Worm (Caenorhabditis elegans) whole organism, L1 larva: ENCODE data around the gene C52B11.5.

Experiments
- alr-1 ChIP-seq: fragments of 200-800 bp; sonication (Bioruptor generic); optimal IDR thresholded peaks from 2 replicates; lab custom pipeline; 2018; ENCODE audit warnings: borderline replicate concordance, mild to moderate bottlenecking, missing genetic modification characterization, missing compliant biosample characterization
- blmp-1 ChIP-seq: fragments of 150-350 bp; optimal IDR thresholded peaks from 2 replicates; lab custom pipeline; 2014; ENCODE audit warnings: missing biosample characterization, missing genetic modification characterization
- ceh-8 ChIP-seq: fragments of 200-800 bp; sonication (Bioruptor generic); optimal IDR thresholded peaks from 2 replicates; lab custom pipeline; 2018; ENCODE audit warnings: mild to moderate bottlenecking, missing genetic modification characterization, moderate library complexity, missing compliant biosample characterization
- ceh-82 ChIP-seq, 3 experiments: fragments of 150-350 bp in 1 of 3; sonication (generic microtip) in 2 of 3; optimal IDR thresholded peaks; 2 replicates each; lab custom pipeline; 2014 to 2017; ENCODE audit warnings: missing biosample characterization in 3 of 3, missing genetic modification characterization in 3 of 3
- ces-1 ChIP-seq: fragments of 150-350 bp; optimal IDR thresholded peaks from 2 replicates; lab custom pipeline; 2014; ENCODE audit warnings: missing biosample characterization, missing genetic modification reagents, missing genetic modification characterization
- efl-1 ChIP-seq, 4 experiments: fragments of 150-350 bp; optimal IDR thresholded peaks in 3 of 4; peaks in 1 of 4; 1 replicate in 1 of 4; 2 replicates in 3 of 4; lab custom pipeline; 2014; ENCODE audit warnings: missing biosample characterization in 2 of 4, missing genetic modification characterization in 2 of 4, missing genetic modification reagents in 2 of 4
- egl-13 ChIP-seq: sonication (generic microtip); optimal IDR thresholded peaks from 2 replicates; lab custom pipeline; 2016; ENCODE audit warnings: missing genotype, missing genetic modification reagents, missing genetic modification characterization, missing compliant biosample characterization
- egl-27 ChIP-seq, 2 experiments: fragments of 150-350 bp in 1 of 2; sonication (generic microtip); optimal IDR thresholded peaks; 3 replicates each; lab custom pipeline; 2017 to 2018; ENCODE audit warnings: missing biosample characterization in 2 of 2, missing genetic modification characterization in 2 of 2, missing genetic modification reagents in 2 of 2
- elt-2 ChIP-seq: sonication (generic microtip); optimal IDR thresholded peaks from 2 replicates; lab custom pipeline; 2016; ENCODE audit warnings: missing genetic modification characterization, mild to moderate bottlenecking, inconsistent platforms, missing compliant biosample characterization, missing genetic modification reagents
- fkh-4 ChIP-seq: sonication (generic microtip); optimal IDR thresholded peaks from 2 replicates; lab custom pipeline; 2016; ENCODE audit warnings: missing compliant biosample characterization, missing genetic modification characterization, borderline replicate concordance
- hlh-4 ChIP-seq: sonication (generic microtip); optimal IDR thresholded peaks from 2 replicates; lab custom pipeline; 2016; ENCODE audit warnings: mild to moderate bottlenecking, missing genetic modification characterization, missing compliant biosample characterization
- isw-1 ChIP-seq: fragments of 200-800 bp; sonication (Bioruptor generic); IDR thresholded peaks from 2 replicates; pipeline ENCODE4 v1.3.6; 2022; ENCODE audit warnings: missing genetic modification characterization, missing compliant biosample characterization
- lin-14 ChIP-seq: fragments of 200-800 bp; sonication (Bioruptor generic); optimal IDR thresholded peaks from 2 replicates; lab custom pipeline; 2018; ENCODE audit warnings: mild to moderate bottlenecking, missing genetic modification characterization, moderate library complexity, missing compliant biosample characterization
- lin-35 ChIP-seq, 2 experiments: fragments of 150-350 bp; optimal IDR thresholded peaks; 2 replicates each; lab custom pipeline; 2014; ENCODE audit warnings: missing biosample characterization in 2 of 2, missing genetic modification characterization in 2 of 2, missing genetic modification reagents in 2 of 2
- lsy-2 ChIP-seq, 2 experiments: fragments of 150-350 bp; optimal IDR thresholded peaks; 2 replicates each; lab custom pipeline; 2014; ENCODE audit warnings: missing biosample characterization in 2 of 2, missing genetic modification characterization in 2 of 2
- mdl-1 ChIP-seq, 2 experiments: fragments of 150-350 bp; optimal IDR thresholded peaks; 2 replicates each; lab custom pipeline; 2014 to 2017; ENCODE audit warnings: missing biosample characterization in 2 of 2, missing genetic modification characterization in 2 of 2, inconsistent platforms in 1 of 2
- mef-2 ChIP-seq: fragments of 150-350 bp; optimal IDR thresholded peaks from 2 replicates; lab custom pipeline; 2014; ENCODE audit warnings: missing biosample characterization, missing genetic modification characterization
- nhr-19 ChIP-seq: fragments of 200-800 bp; sonication (Bioruptor generic); conservative IDR thresholded peaks from 2 replicates; pipeline ENCODE4 v1.3.6; 2022; ENCODE audit warnings: missing genetic modification characterization, missing compliant biosample characterization
- nhr-237 ChIP-seq: fragments of 150-350 bp; optimal IDR thresholded peaks from 2 replicates; lab custom pipeline; 2014; ENCODE audit warnings: missing biosample characterization, missing genetic modification characterization
- nhr-47 ChIP-seq: sonication (generic microtip); optimal IDR thresholded peaks from 2 replicates; lab custom pipeline; 2016; ENCODE audit warnings: mild to moderate bottlenecking, missing genetic modification characterization, moderate library complexity, missing compliant biosample characterization
- nhr-71 ChIP-seq: sonication (generic microtip); optimal IDR thresholded peaks from 2 replicates; lab custom pipeline; 2016; ENCODE audit warnings: mild to moderate bottlenecking, missing genetic modification characterization, moderate library complexity, missing compliant biosample characterization
- nhr-84 ChIP-seq: sonication (generic microtip); optimal IDR thresholded peaks from 2 replicates; lab custom pipeline; 2017; ENCODE audit warnings: missing biosample characterization, missing genetic modification characterization
- nhr-85 ChIP-seq: sonication (generic microtip); peaks from one replicate; lab custom pipeline; 2016; ENCODE audit warnings: missing genetic modification characterization, inconsistent platforms, missing compliant biosample characterization
- nhr-90 ChIP-seq: sonication (generic microtip); optimal IDR thresholded peaks from 2 replicates; lab custom pipeline; 2016; ENCODE audit warnings: mild to moderate bottlenecking, missing genetic modification characterization, missing compliant biosample characterization; ENCODE audit not compliant: poor library complexity
- pax-3 ChIP-seq: fragments of 200-800 bp; sonication (Bioruptor generic); optimal IDR thresholded peaks from 2 replicates; lab custom pipeline; 2018; ENCODE audit warnings: mild to moderate bottlenecking, missing genetic modification characterization, moderate library complexity, missing compliant biosample characterization
- pqm-1 ChIP-seq: sonication (generic microtip); optimal IDR thresholded peaks from 3 replicates; lab custom pipeline; 2017; ENCODE audit warnings: missing biosample characterization, missing genetic modification characterization
- rnt-1 ChIP-seq: sonication (generic microtip); optimal IDR thresholded peaks from 2 replicates; lab custom pipeline; 2016; ENCODE audit warnings: mild to moderate bottlenecking, missing genetic modification characterization, moderate library complexity, missing compliant biosample characterization
- skn-1 ChIP-seq: fragments of 150-350 bp; optimal IDR thresholded peaks from 2 replicates; lab custom pipeline; 2014; ENCODE audit warnings: missing biosample characterization, missing genetic modification characterization
- snu-23 ChIP-seq: sonication (generic microtip); optimal IDR thresholded peaks from 2 replicates; lab custom pipeline; 2016; ENCODE audit warnings: missing genetic modification characterization, missing compliant biosample characterization
- tbx-2 ChIP-seq: sonication (generic microtip); optimal IDR thresholded peaks from 2 replicates; lab custom pipeline; 2016; ENCODE audit warnings: missing genetic modification characterization, missing compliant biosample characterization
- tlp-1 ChIP-seq: fragments of 150-350 bp; optimal IDR thresholded peaks from 2 replicates; lab custom pipeline; 2014; ENCODE audit warnings: missing biosample characterization, missing genetic modification characterization
- unc-86 ChIP-seq: sonication (generic microtip); optimal IDR thresholded peaks from 2 replicates; lab custom pipeline; 2016; ENCODE audit warnings: missing genetic modification characterization, missing compliant biosample characterization
- zag-1 ChIP-seq: fragments of 150-350 bp; optimal IDR thresholded peaks from 2 replicates; lab custom pipeline; 2014; ENCODE audit warnings: missing biosample characterization, missing genetic modification characterization

Gene C52B11.5

ce11 chrX:1242763-1243162 lies 29.8 kb upstream of the C52B11.5 start:
- no peak for TF ChIP-seq unc-86 (tag; lab: Kevin White, UChicago)
- TF ChIP-seq zag-1 (tag; lab: Kevin White, UChicago), result no peak

ce11 chrX:1244235-1244634 lies 28.4 kb upstream of the C52B11.5 start:
- peak; percentile 9 for TF ChIP-seq blmp-1
- TF ChIP-seq nhr-237, result no peak
- TF ChIP-seq tlp-1, result no peak
- no peak for TF ChIP-seq hlh-4 (tag; lab: Kevin White, UChicago)
- TF ChIP-seq ceh-82 (tag; optimal IDR thresholded peaks at IDR 0.05; lab: Kevin White, UChicago), result peak in 1 of 3 experiments; percentile 12
- TF ChIP-seq nhr-19, result no peak
- peak; percentile 52 for TF ChIP-seq skn-1
- peak; percentile 38 for TF ChIP-seq lin-14 (GFP tag; lab: Kevin White, UChicago)
- TF ChIP-seq alr-1, result no peak
- TF ChIP-seq mdl-1 (tag; optimal IDR thresholded peaks at IDR 0.05; lab: Kevin White, UChicago), result peak in 1 of 2 experiments; percentile 21
- peak; percentile 3 for TF ChIP-seq snu-23

- no peak for TF ChIP-seq egl-27 (tag; optimal IDR thresholded peaks at IDR 0.05; lab: Kevin White, UChicago)
- TF ChIP-seq rnt-1 (tag; lab: Kevin White, UChicago), result no peak
- peak; percentile 47 for TF ChIP-seq elt-2 (tag; lab: Kevin White, UChicago)
- TF ChIP-seq lin-35 (GFP tag; optimal IDR thresholded peaks at IDR 0.05; lab: Kevin White, UChicago), result peak in 1 of 2 experiments; percentile 25
These were observed 26.9 kb upstream of the C52B11.5 start, which contains the start of gene tsp-9 for ce11 chrX:1245717-1246116. tsp-9 (plus strand) TSS chrX:1246017.

- TF ChIP-seq mef-2 (tag; lab: Kevin White, UChicago) (no peak), efl-1 (optimal IDR thresholded peaks at IDR 0.05; lab: Kevin White, UChicago) (no peak), efl-1 (GFP tag; optimal IDR thresholded peaks at IDR 0.05 in 1 of 2; lab: Kevin White, UChicago) (peak in 1 of 2 experiments; percentile 24)
- TF ChIP-seq, all 84 proteins: peak for 1
These were observed 22.9 kb upstream of the C52B11.5 start, which contains the start of gene C25G6.4 for ce11 chrX:1249738-1250137. C25G6.4 (minus strand) TSS chrX:1249838.

ce11 chrX:1255547-1255946 lies 17.0 kb upstream of the C52B11.5 start, which contains the start of gene npr-11:
npr-11 (minus strand) TSS chrX:1255647.
- TF ChIP-seq isw-1 (GFP tag; lab: Robert Waterston, UW) (no peak), efl-1 (optimal IDR thresholded peaks at IDR 0.05; lab: Kevin White, UChicago) (no peak), efl-1 (GFP tag; optimal IDR thresholded peaks at IDR 0.05 in 1 of 2; lab: Kevin White, UChicago) (peak in 1 of 2 experiments; percentile 64)
- TF ChIP-seq, all 84 proteins: peak for 1

- no peak for TF ChIP-seq fkh-4 (tag; lab: Kevin White, UChicago)
- TF ChIP-seq rnt-1 (tag; lab: Kevin White, UChicago), result no peak
- no peak for TF ChIP-seq hlh-4 (tag; lab: Kevin White, UChicago)
These were observed 14.9 kb upstream of the C52B11.5 start for ce11 chrX:1257668-1258067.

- peak; percentile 35 for TF ChIP-seq nhr-47 (tag; lab: Kevin White, UChicago)
- TF ChIP-seq lsy-2 (tag; optimal IDR thresholded peaks at IDR 0.05; lab: Kevin White, UChicago), result no peak
- peak; percentile 57 for TF ChIP-seq ces-1 (GFP tag; lab: Kevin White, UChicago)
- TF ChIP-seq tbx-2 (tag; lab: Kevin White, UChicago), result peak; percentile 60
- no peak for TF ChIP-seq nhr-84 (tag; lab: Kevin White, UChicago)
- no peak for TF ChIP-seq pqm-1 (tag; lab: Kevin White, UChicago)
- peak; percentile 90 for TF ChIP-seq lin-14 (GFP tag; lab: Kevin White, UChicago)
- no peak for TF ChIP-seq nhr-90 (tag; lab: Kevin White, UChicago)
- no peak for TF ChIP-seq pax-3
- TF ChIP-seq ceh-8, result peak; percentile 9
- TF ChIP-seq egl-13 (tag; lab: Kevin White, UChicago), result no peak
- peak; percentile 36 for TF ChIP-seq nhr-71 (tag; lab: Kevin White, UChicago)
- TF ChIP-seq nhr-85, result no peak
These were observed 7.3 kb upstream of the C52B11.5 start for ce11 chrX:1265336-1265735.
